Fruit fly (Drosophila melanogaster) whole organism, embryonic: ENCODE measurements around the gene CG46467.

Source experiments
- Ada2b ChIP-seq: fragments of 200-800 bp; sonication (Bioruptor generic); IDR thresholded peaks from 2 replicates; pipeline ENCODE4 v1.3.6; 2022; ENCODE audit warnings: missing biosample characterization, missing genetic modification characterization
- Adf1 ChIP-seq: fragments of 200-800 bp; sonication (Bioruptor generic); IDR thresholded peaks from 2 replicates; pipeline ENCODE4 v1.3.6; 2022; ENCODE audit warnings: missing biosample characterization, missing genetic modification characterization
- BtbVII ChIP-seq: fragments of 200-800 bp; sonication (Bioruptor generic); optimal IDR thresholded peaks from 3 replicates; lab custom pipeline; 2017; ENCODE audit warnings: missing biosample characterization, mild to moderate bottlenecking, missing genetic modification characterization
- CG11085 ChIP-seq: fragments of 200-800 bp; sonication (Bioruptor generic); IDR thresholded peaks from 2 replicates; pipeline ENCODE4 v1.3.6; 2022; ENCODE audit warnings: missing biosample characterization, missing genetic modification characterization
- CG12104 ChIP-seq: fragments of 200-800 bp; sonication (Bioruptor generic); optimal IDR thresholded peaks from 3 replicates; lab custom pipeline; 2016; ENCODE audit warnings: missing biosample characterization, missing genetic modification characterization
- CG13894 ChIP-seq: fragments of 200-800 bp; sonication (Bioruptor generic); optimal IDR thresholded peaks from 3 replicates; lab custom pipeline; 2018; ENCODE audit warnings: missing biosample characterization, mild to moderate bottlenecking, missing genetic modification characterization, moderate library complexity
- CG14050 ChIP-seq: fragments of 200-800 bp; sonication (Bioruptor generic); IDR thresholded peaks from 3 replicates; pipeline ENCODE4 v1.3.6; 2022; ENCODE audit warnings: missing biosample characterization, missing genetic modification characterization
- CG14441 ChIP-seq: fragments of 200-800 bp; sonication (Bioruptor generic); IDR thresholded peaks from 2 replicates; pipeline ENCODE4 v1.3.6; 2022; ENCODE audit warnings: missing biosample characterization, missing genetic modification characterization
- CG18619 ChIP-seq: fragments of 200-800 bp; sonication (Bioruptor generic); optimal IDR thresholded peaks from 3 replicates; lab custom pipeline; 2017; ENCODE audit warnings: missing biosample characterization, mild to moderate bottlenecking, missing genetic modification characterization
- CG2889 ChIP-seq: fragments of 200-800 bp; sonication (Bioruptor generic); IDR thresholded peaks from 3 replicates; pipeline ENCODE4 v1.3.6; 2022; ENCODE audit warnings: missing biosample characterization, missing genetic modification characterization
- CG30020 ChIP-seq: fragments of 200-800 bp; optimal IDR thresholded peaks from 2 replicates; lab custom pipeline; 2019; ENCODE audit warnings: missing biosample characterization, mild to moderate bottlenecking, missing genetic modification characterization, moderate library complexity
- CG31365 ChIP-seq: fragments of 200-800 bp; sonication (Bioruptor generic); optimal IDR thresholded peaks from 2 replicates; lab custom pipeline; 2018; ENCODE audit warnings: missing biosample characterization, mild to moderate bottlenecking, missing genetic modification characterization
- CG33557 ChIP-seq: fragments of 200-800 bp; sonication (Bioruptor generic); optimal IDR thresholded peaks from 2 replicates; lab custom pipeline; 2019; ENCODE audit warnings: missing biosample characterization, mild to moderate bottlenecking, missing genetic modification characterization, moderate library complexity
- CG3995 ChIP-seq: fragments of 200-800 bp; sonication (Bioruptor generic); optimal IDR thresholded peaks from 3 replicates; lab custom pipeline; 2016; ENCODE audit warnings: missing biosample characterization, missing genetic modification characterization
- CG4282 ChIP-seq: fragments of 200-800 bp; sonication (Bioruptor generic); optimal IDR thresholded peaks from 2 replicates; lab custom pipeline; 2016; ENCODE audit warnings: missing biosample characterization, missing genetic modification characterization
- CG7987 ChIP-seq: fragments of 200-800 bp; sonication (Bioruptor generic); optimal IDR thresholded peaks from 2 replicates; lab custom pipeline; 2018; ENCODE audit warnings: missing biosample characterization, mild to moderate bottlenecking, missing genetic modification characterization, moderate library complexity
- CoRest ChIP-seq: fragments of 200-800 bp; sonication (Bioruptor generic); optimal IDR thresholded peaks from 3 replicates; lab custom pipeline; 2018; ENCODE audit warnings: missing biosample characterization, mild to moderate bottlenecking, missing genetic modification characterization, moderate library complexity
- Dbx ChIP-seq: fragments of 200-800 bp; sonication (Bioruptor generic); IDR thresholded peaks from 3 replicates; pipeline ENCODE4 v1.3.6; 2022; ENCODE audit warnings: missing biosample characterization, missing genetic modification characterization
- Dp ChIP-seq: fragments of 200-800 bp; sonication (Bioruptor generic); optimal IDR thresholded peaks from 2 replicates; lab custom pipeline; 2018; ENCODE audit warnings: missing biosample characterization, mild to moderate bottlenecking, missing genetic modification characterization, moderate library complexity
- Ets65A ChIP-seq: fragments of 200-800 bp; sonication (Bioruptor generic); peaks from one replicate; lab custom pipeline; 2016; ENCODE audit warnings: missing biosample characterization, missing genetic modification characterization
- Fer1 ChIP-seq: fragments of 200-800 bp; sonication (Bioruptor generic); optimal IDR thresholded peaks from 2 replicates; lab custom pipeline; 2017; ENCODE audit warnings: missing biosample characterization, mild to moderate bottlenecking, missing genetic modification characterization
- GATAe ChIP-seq: fragments of 200-800 bp; sonication (Bioruptor generic); conservative IDR thresholded peaks from 2 replicates; pipeline ENCODE4 v1.3.6; 2022; ENCODE audit warnings: missing biosample characterization, missing genetic modification characterization
- HLH3B ChIP-seq: fragments of 200-800 bp; sonication (Bioruptor generic); IDR thresholded peaks from 2 replicates; pipeline ENCODE4 v1.3.6; 2022; ENCODE audit warnings: missing biosample characterization, missing genetic modification characterization
- MTF-1 ChIP-seq: fragments of 200-800 bp; sonication (Bioruptor generic); optimal IDR thresholded peaks from 2 replicates; lab custom pipeline; 2018; ENCODE audit warnings: missing biosample characterization, mild to moderate bottlenecking, missing genetic modification characterization, borderline replicate concordance
- NFAT ChIP-seq: fragments of 200-800 bp; sonication (Bioruptor generic); IDR thresholded peaks from 2 replicates; pipeline ENCODE4 v1.3.6; 2022; ENCODE audit warnings: missing biosample characterization, missing genetic modification characterization
- Taf1 ChIP-seq: fragments of 200-800 bp; sonication (Bioruptor generic); IDR thresholded peaks from 2 replicates; pipeline ENCODE4 v1.3.6; 2022; ENCODE audit warnings: missing biosample characterization, missing genetic modification characterization
- Trl ChIP-seq, 3 experiments: fragments of >200 bp in 2 of 3; fragments of 200-800 bp in 1 of 3; sonication (Bioruptor generic) in 1 of 3; optimal IDR thresholded peaks; 2 replicates in 1 of 3; 3 replicates in 2 of 3; lab custom pipeline; 2016 to 2017; ENCODE audit warnings: missing biosample characterization in 1 of 3, missing genetic modification characterization in 1 of 3
- Usf ChIP-seq: fragments of 200-800 bp; sonication (Bioruptor generic); optimal IDR thresholded peaks from 2 replicates; lab custom pipeline; 2017; ENCODE audit warnings: missing genotype, missing biosample characterization, missing genetic modification characterization
- Vsx1 ChIP-seq: fragments of 200-800 bp; sonication (Bioruptor generic); optimal IDR thresholded peaks from 2 replicates; lab custom pipeline; 2017; ENCODE audit warnings: missing biosample characterization, mild to moderate bottlenecking, missing genetic modification characterization, missing genetic modification reagents
- ab ChIP-seq: fragments of 200-800 bp; sonication (Bioruptor generic); optimal IDR thresholded peaks from 2 replicates; lab custom pipeline; 2016; ENCODE audit warnings: missing biosample characterization, missing genetic modification characterization
- en ChIP-seq: fragments of 200-800 bp; sonication (Bioruptor generic); optimal IDR thresholded peaks from 2 replicates; lab custom pipeline; 2016; ENCODE audit warnings: missing biosample characterization, missing genetic modification characterization
- eve ChIP-seq, 2 experiments: fragments of >200 bp; optimal IDR thresholded peaks; 2 replicates each; lab custom pipeline; 2017; ENCODE audit warnings: missing biosample characterization in 2 of 2, missing genetic modification characterization in 2 of 2
- fu2 ChIP-seq: fragments of 200-800 bp; sonication (Bioruptor generic); optimal IDR thresholded peaks from 2 replicates; lab custom pipeline; 2016; ENCODE audit warnings: missing biosample characterization, missing genetic modification characterization
- gce ChIP-seq: fragments of 200-800 bp; sonication (Bioruptor generic); IDR thresholded peaks from 3 replicates; pipeline ENCODE4 v1.3.6; 2022; ENCODE audit warnings: missing biosample characterization, missing genetic modification characterization
- grn ChIP-seq: fragments of 200-800 bp; sonication (Bioruptor generic); optimal IDR thresholded peaks from 3 replicates; lab custom pipeline; 2017; ENCODE audit warnings: missing biosample characterization, missing genetic modification characterization
- gsb-n ChIP-seq: fragments of 200-800 bp; sonication (Bioruptor generic); optimal IDR thresholded peaks from 3 replicates; lab custom pipeline; 2018; ENCODE audit warnings: missing biosample characterization, mild to moderate bottlenecking, missing genetic modification characterization
- gt ChIP-seq: fragments of 200-800 bp; sonication (Bioruptor generic); IDR thresholded peaks from 2 replicates; pipeline ENCODE4 v1.3.6; 2022; ENCODE audit warnings: missing biosample characterization, missing genetic modification characterization
- ham ChIP-seq: fragments of 200-800 bp; sonication (Bioruptor generic); IDR thresholded peaks from 2 replicates; pipeline ENCODE4 v1.3.6; 2022; ENCODE audit warnings: missing biosample characterization, missing genetic modification characterization
- mam ChIP-seq: fragments of 200-800 bp; sonication (Bioruptor generic); optimal IDR thresholded peaks from 3 replicates; lab custom pipeline; 2016; ENCODE audit warnings: missing biosample characterization, missing genetic modification characterization
- schlank ChIP-seq: fragments of 200-800 bp; sonication (Bioruptor generic); optimal IDR thresholded peaks from 2 replicates; lab custom pipeline; 2018; ENCODE audit warnings: missing biosample characterization, mild to moderate bottlenecking, missing genetic modification characterization
- scrt ChIP-seq: fragments of 200-800 bp; sonication (Bioruptor generic); optimal IDR thresholded peaks from 2 replicates; lab custom pipeline; 2018; ENCODE audit warnings: missing biosample characterization, mild to moderate bottlenecking, missing genetic modification characterization, moderate library complexity
- sna ChIP-seq: fragments of 200-800 bp; sonication (Bioruptor generic); IDR thresholded peaks from 2 replicates; pipeline ENCODE4 v1.3.6; 2022; ENCODE audit warnings: missing biosample characterization, missing genetic modification characterization; ENCODE audit not compliant: partially characterized antibody
- tin ChIP-seq: fragments of 200-800 bp; sonication (Bioruptor generic); optimal IDR thresholded peaks from 3 replicates; lab custom pipeline; 2016; ENCODE audit warnings: missing biosample characterization, missing genetic modification characterization
- ttk ChIP-seq: fragments of 200-800 bp; sonication (Bioruptor generic); IDR thresholded peaks from 2 replicates; pipeline ENCODE4 v2.1.2; 2022; ENCODE audit warnings: missing biosample characterization, missing genetic modification characterization
- tup ChIP-seq: fragments of 200-800 bp; sonication (Bioruptor generic); optimal IDR thresholded peaks from 2 replicates; lab custom pipeline; 2016; ENCODE audit warnings: missing biosample characterization, mild to moderate bottlenecking, missing genetic modification characterization, moderate library complexity
- unc-4 ChIP-seq: fragments of 200-800 bp; sonication (Bioruptor generic); IDR thresholded peaks from 2 replicates; pipeline ENCODE4 v1.3.6; 2022; ENCODE audit warnings: missing biosample characterization, missing genetic modification characterization; ENCODE audit not compliant: partially characterized antibody
- yki ChIP-seq: fragments of >200 bp; optimal IDR thresholded peaks from 3 replicates; lab custom pipeline; 2018
- z ChIP-seq: fragments of 200-800 bp; sonication (Bioruptor generic); IDR thresholded peaks from 3 replicates; pipeline ENCODE4 v1.3.6; 2022; ENCODE audit warnings: missing biosample characterization, missing genetic modification characterization
- zen ChIP-seq: fragments of 200-800 bp; sonication (Bioruptor generic); optimal IDR thresholded peaks from 3 replicates; lab custom pipeline; 2018; ENCODE audit warnings: missing biosample characterization, mild to moderate bottlenecking, missing genetic modification characterization, moderate library complexity
- zfh1 ChIP-seq: fragments of 200-800 bp; sonication (Bioruptor generic); IDR thresholded peaks from 3 replicates; pipeline ENCODE4 v1.3.6; 2022; ENCODE audit warnings: missing biosample characterization, missing genetic modification characterization

Gene CG46467

DNA sequence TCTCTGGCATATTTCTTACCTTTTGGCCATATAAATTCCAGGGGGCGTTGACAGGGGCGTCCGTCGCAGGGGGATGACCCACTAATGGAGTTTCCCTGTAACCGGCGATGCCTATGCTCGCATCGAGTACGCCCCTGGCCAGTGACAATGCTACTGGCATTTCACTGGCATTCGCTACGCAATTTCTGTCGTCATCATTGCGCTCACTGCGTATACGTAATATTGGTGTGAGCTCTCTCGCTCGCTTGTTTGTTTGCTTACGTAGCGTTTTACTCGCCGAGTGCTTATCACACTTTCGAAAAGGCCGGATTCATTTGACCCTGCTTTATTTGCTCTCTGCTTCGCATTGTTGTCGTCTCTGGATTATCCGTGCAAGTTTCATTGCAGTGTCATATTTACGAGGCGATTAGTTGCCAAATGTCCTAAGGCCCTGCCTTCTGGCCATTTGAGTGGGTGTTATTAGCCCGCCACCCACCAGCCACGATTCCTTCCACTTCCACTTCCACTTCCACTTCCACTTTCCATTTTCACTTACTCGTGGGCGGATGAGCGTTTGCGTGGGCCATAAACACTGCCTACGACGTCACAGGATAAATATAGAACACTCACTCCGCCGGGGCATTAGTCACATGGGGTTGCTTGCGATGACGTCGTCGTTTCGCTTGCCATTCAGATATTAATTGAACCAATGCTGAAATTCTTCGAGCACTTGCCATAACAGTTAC, 10.1 kb downstream of the CG46467 start (continued):
- no peak for TF ChIP-seq Dp (GFP tag; lab: Kevin White, UChicago)
- peak; percentile 89 for TF ChIP-seq Dbx (GFP tag; lab: Robert Waterston, UW)
- peak; percentile 55; the same call in 1 of the 3 replicates for TF ChIP-seq CG2889 (GFP tag; lab: Robert Waterston, UW)
- peak; percentile 48 for TF ChIP-seq CG7987 (GFP tag; lab: Kevin White, UChicago)
- no peak for TF ChIP-seq MTF-1
- peak; percentile 29 for TF ChIP-seq scrt (GFP tag; lab: Kevin White, UChicago)
- TF ChIP-seq Fer1: peak; percentile 60
- TF ChIP-seq gt (GFP tag; lab: Robert Waterston, UW): 0 out of 2 replicates have a peak, but pooled peaks have one; percentile 7
- no peak for TF ChIP-seq eve (GFP tag; optimal IDR thresholded peaks at IDR 0.05; lab: Kevin White, UChicago)
- no peak; the same call in 1 of the 2 replicates for TF ChIP-seq Adf1
- peak; percentile 36 for TF ChIP-seq Ada2b (GFP tag; lab: Robert Waterston, UW)
- peak; percentile 54 for TF ChIP-seq CG14441 (GFP tag; lab: Robert Waterston, UW)
- peak; percentile 59; the same call in 1 of the 3 replicates for TF ChIP-seq zfh1 (GFP tag; lab: Robert Waterston, UW)
- peak; percentile 7 for TF ChIP-seq gsb-n (tag; lab: Kevin White, UChicago)
- TF ChIP-seq CG11085 (GFP tag; lab: Robert Waterston, UW): no peak
- TF ChIP-seq grn (GFP tag; lab: Kevin White, UChicago): no peak
- peak; percentile 19 for TF ChIP-seq Usf (GFP tag; lab: Kevin White, UChicago)
- TF ChIP-seq CG14050 (GFP tag; lab: Robert Waterston, UW): no peak; the same call in 2 of the 3 replicates
- no peak for TF ChIP-seq yki
- TF ChIP-seq CG13894 (tag; lab: Kevin White, UChicago): peak; percentile 81
- TF ChIP-seq mam (GFP tag; lab: Kevin White, UChicago): peak; percentile 82
- no peak for TF ChIP-seq CG33557
- TF ChIP-seq unc-4 (GFP tag; lab: Robert Waterston, UW): no peak
- TF ChIP-seq tin (GFP tag; lab: Kevin White, UChicago): peak; percentile 23
- no peak for TF ChIP-seq CG12104 (GFP tag; lab: Kevin White, UChicago)
- TF ChIP-seq GATAe: no peak
- TF ChIP-seq CG4282 (GFP tag; lab: Kevin White, UChicago): no peak
- TF ChIP-seq Trl (optimal IDR thresholded peaks at IDR 0.05; lab: Kevin White, UChicago): peak; percentile 7 to 35
- TF ChIP-seq Trl (GFP tag; optimal IDR thresholded peaks at IDR 0.05; lab: Kevin White, UChicago): peak; percentile 49
- no peak for TF ChIP-seq sna
- TF ChIP-seq fu2 (GFP tag; lab: Kevin White, UChicago): peak; percentile 52
- TF ChIP-seq ab (GFP tag; lab: Kevin White, UChicago): no peak
- no peak for TF ChIP-seq CG31365 (tag; lab: Kevin White, UChicago)
- TF ChIP-seq en: no peak
- peak; percentile 48 for TF ChIP-seq CG18619 (GFP tag; lab: Kevin White, UChicago)
- TF ChIP-seq BtbVII (GFP tag; lab: Kevin White, UChicago): peak; percentile 46
- no peak for TF ChIP-seq tup (GFP tag; lab: Kevin White, UChicago)
- no peak for TF ChIP-seq CG30020 (tag; lab: Kevin White, UChicago)
- TF ChIP-seq gce: no peak; the same call in 2 of the 3 replicates
- peak; percentile 68 for TF ChIP-seq ttk (GFP tag; lab: Robert Waterston, UW)
- TF ChIP-seq CG3995 (GFP tag; lab: Kevin White, UChicago): peak; percentile 30
- no peak for TF ChIP-seq Vsx1 (GFP tag; lab: Kevin White, UChicago)
- TF ChIP-seq CoRest (tag; lab: Kevin White, UChicago): peak; percentile 31
- no peak for TF ChIP-seq zen
- peak; percentile 64; the same call in 1 of the 2 replicates for TF ChIP-seq Taf1 (GFP tag; lab: Robert Waterston, UW)
- peak; percentile 79 for TF ChIP-seq schlank (tag; lab: Kevin White, UChicago)
- peak; percentile 60 for TF ChIP-seq HLH3B
- TF ChIP-seq ham (GFP tag; lab: Robert Waterston, UW): no peak
- TF ChIP-seq NFAT (GFP tag; lab: Robert Waterston, UW): peak; percentile 86
- peak; percentile 17; the same call in 1 of the 3 replicates for TF ChIP-seq z
- TF ChIP-seq Ets65A: no peak
